Fruit fly (Drosophila melanogaster) S2 (cell line): ENCODE data around the gene sicily.

Source experiments
- CG8478 ChIP-seq: fragments of >200 bp; optimal IDR thresholded peaks from 2 replicates; lab custom pipeline; 2018
- CTCF ChIP-seq, 2 experiments: fragments of >200 bp; optimal IDR thresholded peaks; 2 replicates each; lab custom pipeline; 2018

dm6 chrX:11924562-11924961 lies 33.0 kb downstream of the sicily start, which contains the start of gene Sclp:
- no peak for TF ChIP-seq CTCF (optimal IDR thresholded peaks at IDR 0.05; lab: Kevin White, UChicago)
- TF ChIP-seq CG8478 (lab: Kevin White, UChicago): no peak
